Worm (Caenorhabditis elegans): ENCODE results near the gene nish-1.
A peak's percentile ranks its signal among the peaks of the same experiment; 100 is the strongest.

Gene nish-1

ce11 chrIV:10864031-10864430 lies at the start of gene nish-1:
TSS of gene nish-1 (plus strand) at chrIV:10864331.
- TF ChIP-seq tbx-9 (tag; optimal IDR thresholded peaks at IDR 0.05; ENCODE audit: borderline replicate concordance) (no peak), dpff-1 (tag; optimal IDR thresholded peaks at IDR 0.05) (no peak), mxl-1 (tag; optimal IDR thresholded peaks at IDR 0.05) (no peak), ccch-3 (GFP tag; optimal IDR thresholded peaks at IDR 0.05) (no peak), T07F8.4 (tag; optimal IDR thresholded peaks at IDR 0.05) (no peak), gei-17 (GFP tag; optimal IDR thresholded peaks at IDR 0.05) (no peak), madf-10 (tag; optimal IDR thresholded peaks at IDR 0.05) (no peak), K11D2.4 (GFP tag; IDR thresholded peaks at IDR 0.05) (no peak), Y53F4B.3 (GFP tag; IDR thresholded peaks at IDR 0.05) (no peak), ceh-91 (GFP tag; IDR thresholded peaks at IDR 0.05) (no peak), let-607 (tag; optimal IDR thresholded peaks at IDR 0.05) (no peak), F57C9.4 (tag; optimal IDR thresholded peaks at IDR 0.05) (no peak), B0019.2 (GFP tag; conservative IDR thresholded peaks at IDR 0.05) (no peak), tbp1 (GFP tag; optimal IDR thresholded peaks at IDR 0.05) (no peak), F57A8.1 (GFP tag; optimal IDR thresholded peaks at IDR 0.05) (no peak), aptf-3 (GFP tag; IDR thresholded peaks at IDR 0.05) (no peak)

DNA sequence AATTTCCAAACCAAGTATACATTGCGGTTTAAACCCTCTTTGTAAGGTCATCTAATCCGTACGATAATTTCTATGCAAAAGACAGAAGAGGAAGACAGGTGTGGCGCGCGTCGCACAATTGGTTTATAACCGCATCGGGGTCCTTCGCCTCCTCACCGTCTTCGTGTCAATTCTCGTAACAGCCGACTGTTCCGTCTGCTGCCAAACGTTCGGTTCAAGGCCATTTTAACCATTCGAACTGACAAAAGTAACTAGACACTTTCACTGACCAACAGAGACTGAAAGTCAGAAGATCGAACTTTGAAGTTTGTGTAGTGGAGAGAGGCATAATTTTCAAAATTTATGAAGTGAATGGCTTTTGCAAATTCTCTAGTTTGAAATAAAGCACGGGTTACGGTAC lies 48.2 kb upstream of the nish-1 start:
- TF ChIP-seq ceh-58 (GFP tag; IDR thresholded peaks at IDR 0.05) (no peak), lin-26 (GFP tag; IDR thresholded peaks at IDR 0.05) (0 out of 2 replicates have a peak, but pooled peaks have one; percentile 21)

ce11 chrIV:10817030-10817429 lies 47.1 kb upstream of the nish-1 start:
- TF ChIP-seq ceh-79 (tag; optimal IDR thresholded peaks at IDR 0.05) (no peak), egrh-3 (GFP tag; IDR thresholded peaks at IDR 0.05) (peak; percentile 78; the same call in 1 of the 2 replicates), die-1 (tag; optimal IDR thresholded peaks at IDR 0.05) (peak; percentile 6), pha-4 (tag; optimal IDR thresholded peaks at IDR 0.05) (no peak), mcd-1 (GFP tag; IDR thresholded peaks at IDR 0.05) (peak; percentile 48; the same call in 1 of the 2 replicates), dpl-1 (GFP tag; optimal IDR thresholded peaks at IDR 0.05) (no peak), zfh-2 (GFP tag; conservative IDR thresholded peaks at IDR 0.05) (peak; percentile 96), cebp-1 (GFP tag; IDR thresholded peaks at IDR 0.05) (no peak), cebp-1 (tag; optimal IDR thresholded peaks at IDR 0.05) (peak; percentile 12), ceh-27 (GFP tag; optimal IDR thresholded peaks at IDR 0.05) (peak; percentile 25), hmg-1.2 (GFP tag; IDR thresholded peaks at IDR 0.05) (peak; percentile 61), B0336.3 (GFP tag; IDR thresholded peaks at IDR 0.05) (0 out of 2 replicates have a peak, but pooled peaks have one; percentile 19), K11D2.4 (GFP tag; IDR thresholded peaks at IDR 0.05) (0 out of 2 replicates have a peak, but pooled peaks have one; percentile 15), attf-6 (GFP tag; IDR thresholded peaks at IDR 0.05) (no peak), ztf-25 (GFP tag; IDR thresholded peaks at IDR 0.05) (no peak), dox-1 (GFP tag; IDR thresholded peaks at IDR 0.05) (peak; percentile 67), nhr-120 (GFP tag; IDR thresholded peaks at IDR 0.05) (no peak), rec-8 (tag; optimal IDR thresholded peaks at IDR 0.05) (no peak), attf-5 (GFP tag; optimal IDR thresholded peaks at IDR 0.05) (peak; percentile 1), lin-26 (GFP tag; IDR thresholded peaks at IDR 0.05) (0 out of 2 replicates have a peak, but pooled peaks have one; percentile 25)

ce11 chrIV:10819049-10819448 lies 45.1 kb upstream of the nish-1 start:
- TF ChIP-seq atf-7 (tag; optimal IDR thresholded peaks at IDR 0.05) (peak; percentile 36), mes-4 (tag; optimal IDR thresholded peaks at IDR 0.05) (no peak), K12H6.12 (tag; optimal IDR thresholded peaks at IDR 0.05) (peak; percentile 35), pbrm-1 (GFP tag; IDR thresholded peaks at IDR 0.05) (0 out of 2 replicates have a peak, but pooled peaks have one; percentile 6), zfh-2 (GFP tag; conservative IDR thresholded peaks at IDR 0.05) (peak; percentile 75), chd-7 (tag; optimal IDR thresholded peaks at IDR 0.05) (peak; percentile 17)

All from whole organism, young adult.